Fruit fly (Drosophila melanogaster): ENCODE data around the gene pix.

DNA sequence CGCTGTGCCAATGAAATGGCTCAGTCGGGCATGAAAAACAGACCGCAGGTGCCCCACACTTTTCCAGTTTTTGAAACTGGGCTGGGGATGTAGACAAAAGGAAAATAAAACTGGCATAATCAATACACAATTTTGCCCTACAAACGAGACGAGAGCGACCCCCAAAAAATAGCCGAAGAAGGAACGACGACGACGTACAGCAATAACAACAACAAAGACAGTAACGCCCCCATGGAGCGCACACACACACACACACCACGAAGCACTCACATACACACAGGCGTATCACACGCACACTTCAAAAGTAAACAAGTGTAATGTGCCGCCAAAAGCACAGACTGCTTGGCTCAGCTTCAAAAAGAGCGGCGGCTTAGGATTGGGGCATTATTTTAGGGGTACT lies 23.1 kb downstream of the pix start:
- TF ChIP-seq CG8159 (tag; optimal IDR thresholded peaks at IDR 0.05) (no peak), gl (tag; optimal IDR thresholded peaks at IDR 0.05) (no peak), rn (GFP tag; IDR thresholded peaks at IDR 0.05) (no peak), CG9948 (tag; optimal IDR thresholded peaks at IDR 0.05) (no peak), CG12605 (GFP tag; IDR thresholded peaks at IDR 0.05) (no peak), EcR (GFP tag; optimal IDR thresholded peaks at IDR 0.05) (no peak), CG32121 (GFP tag; IDR thresholded peaks at IDR 0.05) (no peak), Snoo (tag; optimal IDR thresholded peaks at IDR 0.05) (no peak)

Data from whole organism, pupa.